Fruit fly (Drosophila melanogaster): Measurements from ENCODE around the gene Tim8.

The Tim8 gene

DNA sequence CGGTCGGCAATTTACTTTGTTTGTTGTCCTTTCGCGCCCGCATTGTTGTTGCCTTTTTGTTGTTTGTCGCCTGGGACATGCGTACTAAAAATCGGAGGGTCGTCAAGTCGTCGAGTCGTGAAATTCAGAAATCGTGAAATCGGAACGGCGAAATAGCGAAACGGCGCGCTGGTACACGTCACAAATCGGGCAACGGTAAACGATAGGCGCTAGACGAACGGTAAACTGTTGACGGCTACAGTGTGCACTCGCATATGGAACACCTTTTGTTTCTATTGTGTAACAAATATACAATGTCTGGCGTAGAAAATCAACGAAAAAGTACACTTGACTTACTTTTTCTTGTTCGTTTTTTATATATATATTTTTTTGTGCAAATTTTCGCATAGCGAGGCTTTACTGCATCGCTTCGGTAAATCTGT is 15.8 kb downstream of the Tim8 start:
- peak; percentile 45 for TF ChIP-seq noc (tag; optimal IDR thresholded peaks at IDR 0.05)

DNA sequence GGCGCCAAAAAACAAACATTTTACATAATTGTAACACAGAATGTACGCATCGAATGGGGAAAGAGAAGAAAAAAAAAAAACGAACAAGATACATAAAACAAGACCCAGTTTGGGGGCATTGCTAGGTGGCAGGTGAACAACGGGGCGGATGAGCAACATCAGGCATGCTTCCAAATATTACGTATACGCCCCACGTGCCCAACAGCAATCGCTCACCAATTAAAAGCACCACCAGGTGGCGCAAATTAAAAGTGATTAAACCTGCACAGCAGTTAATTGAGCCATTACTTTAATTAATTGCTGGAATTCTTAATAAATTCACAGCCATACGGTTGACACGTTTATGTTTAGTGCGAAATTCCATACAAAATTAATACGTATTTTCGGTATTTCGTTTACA is 17.3 kb downstream of the Tim8 start:
- TF ChIP-seq noc (tag; optimal IDR thresholded peaks at IDR 0.05) = no peak

DNA sequence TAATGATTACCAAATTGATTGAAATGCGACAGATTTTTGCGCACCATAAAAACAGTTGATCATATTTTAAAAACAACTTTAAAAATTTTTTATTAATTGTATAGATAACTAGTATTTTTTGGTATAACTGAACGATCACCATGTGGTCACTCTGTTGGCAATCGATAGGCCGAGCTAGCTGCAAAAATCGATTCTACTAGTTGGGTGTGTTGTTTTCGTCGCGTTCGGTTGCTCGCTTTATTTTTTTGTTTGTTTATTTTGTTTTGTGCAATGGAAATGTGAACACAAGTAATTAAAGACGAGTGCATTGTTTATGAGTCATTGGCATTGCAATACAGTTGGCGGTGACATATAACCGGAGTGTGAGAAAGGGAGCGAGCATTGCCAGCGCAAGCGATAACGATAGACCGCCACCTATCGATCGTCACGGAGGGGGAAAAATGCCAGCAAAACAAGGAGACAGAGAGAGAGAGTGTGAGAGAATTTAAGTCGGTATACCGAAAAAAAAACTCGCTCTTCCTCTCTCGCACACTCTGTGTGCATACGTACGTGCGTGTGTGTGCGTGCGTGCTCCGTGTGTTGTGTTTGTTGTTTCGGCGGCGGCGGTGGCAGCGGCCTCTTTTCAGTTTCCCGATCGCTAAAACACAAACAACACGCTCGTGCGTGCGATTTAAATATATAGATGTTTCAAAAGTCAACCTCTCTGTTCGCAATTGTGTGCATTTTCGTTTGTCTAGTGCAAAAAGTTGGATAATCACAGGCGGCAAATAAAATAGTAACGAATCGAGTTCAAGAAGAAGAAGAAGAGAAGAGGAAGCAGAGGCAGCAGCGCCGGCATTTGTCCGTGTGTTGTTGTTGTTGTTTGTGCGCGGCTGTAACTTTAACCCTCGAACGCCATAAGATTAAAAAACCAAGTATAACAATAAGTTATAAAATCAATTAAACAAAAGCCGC is 21.5 kb downstream of the Tim8 start:
- no peak for TF ChIP-seq noc (tag; optimal IDR thresholded peaks at IDR 0.05)

- TF ChIP-seq noc (tag; optimal IDR thresholded peaks at IDR 0.05) = peak; percentile 76
Measured at dm6 chrX:11390625-11391363, 22.5 kb downstream of the Tim8 start.

DNA sequence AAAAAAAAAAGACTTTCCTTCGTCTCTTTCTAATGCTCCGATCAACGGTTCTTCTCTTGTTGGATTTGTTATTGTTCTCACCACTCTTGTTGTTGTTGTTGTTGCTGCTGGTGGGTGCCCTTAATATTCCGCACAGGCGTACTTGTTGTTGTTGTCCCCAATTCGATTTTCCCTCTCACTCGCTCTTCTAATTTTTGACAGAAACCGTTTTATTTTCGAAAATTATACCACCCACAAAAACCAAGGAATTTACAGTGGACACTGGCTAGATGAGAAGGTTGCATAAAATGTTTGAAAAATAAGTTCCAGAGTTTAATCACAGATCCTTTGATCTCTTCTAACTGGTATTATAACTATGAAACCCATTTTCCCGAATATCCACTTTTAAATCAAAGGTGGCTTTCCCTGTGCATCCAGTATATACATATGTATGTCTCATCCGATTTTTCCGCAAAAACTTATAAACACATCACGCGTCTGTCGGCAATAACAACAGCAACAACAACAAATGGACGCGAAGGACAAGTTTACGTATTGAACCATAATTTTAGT is 23.2 kb downstream of the Tim8 start:
- peak; percentile 52 for TF ChIP-seq noc (tag; optimal IDR thresholded peaks at IDR 0.05)

dm6 chrX:11393003-11393620 is 24.9 kb downstream of the Tim8 start:
- TF ChIP-seq noc (tag; optimal IDR thresholded peaks at IDR 0.05) = no peak

dm6 chrX:11404247-11404646 is 36.0 kb downstream of the Tim8 start:
- TF ChIP-seq noc (tag; optimal IDR thresholded peaks at IDR 0.05) = no peak

- TF ChIP-seq noc (tag; optimal IDR thresholded peaks at IDR 0.05) = no peak
Measured at dm6 chrX:11409647-11410046, 41.4 kb downstream of the Tim8 start, which contains the start of gene CG15196. CG15196 (plus strand) TSS chrX:11409947.

DNA sequence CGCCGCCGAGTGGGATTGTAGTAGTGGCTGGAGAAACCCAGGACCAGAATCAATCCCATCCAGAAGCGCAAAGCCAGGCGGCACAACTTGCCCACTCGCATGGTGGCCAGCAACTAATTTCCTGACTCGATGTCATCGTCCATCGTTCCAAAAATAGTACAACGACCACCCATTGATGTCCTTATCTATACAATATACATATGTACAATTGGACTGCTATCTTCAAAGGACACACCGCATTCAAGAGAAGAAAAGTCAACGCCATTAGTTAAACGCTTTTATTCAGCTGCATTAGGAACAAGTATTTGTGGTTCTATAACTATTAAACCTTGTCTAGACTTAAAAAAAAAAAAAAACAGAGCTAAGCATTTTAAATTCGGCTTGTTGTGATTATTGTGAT is 44.8 kb downstream of the Tim8 start, which contains the start of gene Gr10b:
Gene Gr10b (minus strand): TSS at position 101 of the 400 bp plus-strand sequence.
- TF ChIP-seq noc (tag; optimal IDR thresholded peaks at IDR 0.05) = no peak

- no peak for TF ChIP-seq noc (tag; optimal IDR thresholded peaks at IDR 0.05)
Measured at dm6 chrX:11417322-11417721, 49.1 kb downstream of the Tim8 start, which contains the start of the genes Gr10a and Or10a. Gr10a (minus strand) TSS chrX:11417422. Or10a (minus strand) TSS chrX:11417422.

All from whole organism, larva.